Worm (Caenorhabditis elegans) whole organism, mixed stage, embryonic: ENCODE measurements around the gene unc-53.

Experiments
- M03D4.4 ChIP-seq: sonication (generic microtip); optimal IDR thresholded peaks from 2 replicates; lab custom pipeline; 2017; ENCODE audit warnings: mild to moderate bottlenecking, missing genetic modification characterization, missing compliant biosample characterization
- bed-3 ChIP-seq: fragments of 200-800 bp; sonication (Bioruptor generic); optimal IDR thresholded peaks from 3 replicates; lab custom pipeline; 2018; ENCODE audit warnings: mild to moderate bottlenecking, missing genetic modification characterization, moderate library complexity, missing compliant biosample characterization
- blmp-1 ChIP-seq: fragments of 150-350 bp; optimal IDR thresholded peaks from 2 replicates; lab custom pipeline; 2014; ENCODE audit warnings: missing biosample characterization, missing genetic modification characterization
- ceh-39 ChIP-seq: fragments of 150-350 bp; optimal IDR thresholded peaks from 2 replicates; lab custom pipeline; 2014; ENCODE audit warnings: missing biosample characterization, missing genetic modification characterization
- ceh-43 ChIP-seq: fragments of 200-800 bp; sonication (Bioruptor generic); optimal IDR thresholded peaks from 2 replicates; lab custom pipeline; 2018; ENCODE audit warnings: mild to moderate bottlenecking, missing genetic modification characterization, moderate library complexity, missing compliant biosample characterization
- ceh-83 ChIP-seq: fragments of 200-800 bp; sonication (Bioruptor generic); optimal IDR thresholded peaks from 2 replicates; lab custom pipeline; 2018; ENCODE audit warnings: mild to moderate bottlenecking, missing genetic modification characterization, missing compliant biosample characterization
- ces-1 ChIP-seq: fragments of 150-350 bp; optimal IDR thresholded peaks from 2 replicates; lab custom pipeline; 2014; ENCODE audit warnings: missing biosample characterization, missing genetic modification reagents, missing genetic modification characterization
- cnd-1 ChIP-seq: fragments of 200-800 bp; sonication (Bioruptor generic); optimal IDR thresholded peaks from 2 replicates; lab custom pipeline; 2018; ENCODE audit warnings: mild to moderate bottlenecking, missing genetic modification characterization, missing compliant biosample characterization
- drap-1 ChIP-seq: fragments of 200-800 bp; sonication (Bioruptor generic); optimal IDR thresholded peaks from 3 replicates; lab custom pipeline; 2018; ENCODE audit warnings: mild to moderate bottlenecking, missing genetic modification characterization, missing compliant biosample characterization
- elt-1 ChIP-seq: sonication (generic microtip); optimal IDR thresholded peaks from 2 replicates; lab custom pipeline; 2017; ENCODE audit warnings: missing genetic modification characterization, mild to moderate bottlenecking, missing compliant biosample characterization, antibody characterized with exemption, moderate library complexity, borderline replicate concordance; ENCODE audit not compliant: insufficient read depth
- elt-3 ChIP-seq: fragments of 150-350 bp; optimal IDR thresholded peaks from 2 replicates; lab custom pipeline; 2014; ENCODE audit warnings: missing biosample characterization, missing genetic modification characterization
- flh-1 ChIP-seq: fragments of 200-800 bp; sonication (Bioruptor generic); optimal IDR thresholded peaks from 2 replicates; lab custom pipeline; 2018; ENCODE audit warnings: mild to moderate bottlenecking, missing genetic modification characterization, moderate library complexity, missing compliant biosample characterization
- ham-2 ChIP-seq: fragments of 200-800 bp; sonication (Bioruptor generic); optimal IDR thresholded peaks from 2 replicates; lab custom pipeline; 2018; ENCODE audit warnings: mild to moderate bottlenecking, missing genetic modification characterization, missing compliant biosample characterization
- hlh-1 ChIP-seq: fragments of 150-350 bp; optimal IDR thresholded peaks from 2 replicates; lab custom pipeline; 2014; ENCODE audit warnings: missing biosample characterization, missing genetic modification reagents, missing genetic modification characterization
- lin-13 ChIP-seq: fragments of 150-350 bp; optimal IDR thresholded peaks from 2 replicates; lab custom pipeline; 2014; ENCODE audit warnings: missing biosample characterization, missing genetic modification characterization
- lin-32 ChIP-seq: fragments of 200-800 bp; sonication (Bioruptor generic); optimal IDR thresholded peaks from 2 replicates; lab custom pipeline; 2018; ENCODE audit warnings: mild to moderate bottlenecking, missing genetic modification characterization, missing compliant biosample characterization
- lsy-2 ChIP-seq: fragments of 150-350 bp; optimal IDR thresholded peaks from 2 replicates; lab custom pipeline; 2014; ENCODE audit warnings: missing biosample characterization, missing genetic modification characterization
- mab-5 ChIP-seq: fragments of 150-350 bp; optimal IDR thresholded peaks from 2 replicates; lab custom pipeline; 2014; ENCODE audit warnings: missing biosample characterization, missing genetic modification characterization
- mep-1 ChIP-seq: fragments of 150-350 bp; optimal IDR thresholded peaks from 2 replicates; lab custom pipeline; 2017; ENCODE audit warnings: missing biosample characterization, missing genetic modification reagents, missing genetic modification characterization, inconsistent platforms
- mls-2 ChIP-seq: sonication (generic microtip); optimal IDR thresholded peaks from 2 replicates; lab custom pipeline; 2016; ENCODE audit warnings: mild to moderate bottlenecking, missing genetic modification characterization, moderate library complexity, missing compliant biosample characterization
- nhr-12 ChIP-seq: fragments of 150-350 bp; optimal IDR thresholded peaks from 2 replicates; lab custom pipeline; 2014; ENCODE audit warnings: missing biosample characterization, missing genetic modification characterization
- nhr-2 ChIP-seq: fragments of 150-350 bp; optimal IDR thresholded peaks from 2 replicates; lab custom pipeline; 2014; ENCODE audit warnings: missing biosample characterization, missing genetic modification characterization
- nhr-237 ChIP-seq: fragments of 150-350 bp; optimal IDR thresholded peaks from 2 replicates; lab custom pipeline; 2014; ENCODE audit warnings: missing biosample characterization, missing genetic modification characterization
- nhr-28 ChIP-seq: fragments of 150-350 bp; optimal IDR thresholded peaks from 2 replicates; lab custom pipeline; 2014; ENCODE audit warnings: missing biosample characterization, missing genetic modification characterization
- nhr-76 ChIP-seq: sonication (generic microtip); optimal IDR thresholded peaks from 2 replicates; lab custom pipeline; 2017; ENCODE audit warnings: missing biosample characterization, missing genetic modification characterization
- pha-4 ChIP-seq: fragments of 150-350 bp; optimal IDR thresholded peaks from 2 replicates; lab custom pipeline; 2018; ENCODE audit warnings: missing biosample characterization, missing genetic modification reagents, missing genetic modification characterization
- sem-2 ChIP-seq: fragments of 200-800 bp; sonication (Bioruptor generic); optimal IDR thresholded peaks from 2 replicates; lab custom pipeline; 2018; ENCODE audit warnings: mild to moderate bottlenecking, missing genetic modification characterization, missing compliant biosample characterization
- snpc-4 ChIP-seq: fragments of 150-350 bp; optimal IDR thresholded peaks from 2 replicates; lab custom pipeline; 2014; ENCODE audit warnings: missing biosample characterization, missing genetic modification characterization
- sptf-1 ChIP-seq: sonication (generic microtip); optimal IDR thresholded peaks from 2 replicates; lab custom pipeline; 2017; ENCODE audit warnings: mild to moderate bottlenecking, missing genetic modification characterization, moderate library complexity, missing compliant biosample characterization
- tbx-8 ChIP-seq: fragments of 200-800 bp; sonication (Bioruptor generic); optimal IDR thresholded peaks from 2 replicates; lab custom pipeline; 2018; ENCODE audit warnings: mild to moderate bottlenecking, missing genetic modification characterization, moderate library complexity, missing compliant biosample characterization
- unc-120 ChIP-seq: sonication (generic microtip); optimal IDR thresholded peaks from 2 replicates; lab custom pipeline; 2017; ENCODE audit warnings: missing genetic modification characterization, missing compliant biosample characterization; ENCODE audit not compliant: poor library complexity, severe bottlenecking
- unc-39 ChIP-seq: fragments of 150-350 bp; optimal IDR thresholded peaks from 2 replicates; lab custom pipeline; 2014; ENCODE audit warnings: missing biosample characterization, missing genetic modification characterization
- unc-62 ChIP-seq: fragments of 150-350 bp; optimal IDR thresholded peaks from 2 replicates; lab custom pipeline; 2014; ENCODE audit warnings: missing biosample characterization, missing genetic modification reagents, missing genetic modification characterization
- zip-8 ChIP-seq: fragments of 150-350 bp; optimal IDR thresholded peaks from 2 replicates; lab custom pipeline; 2014; ENCODE audit warnings: missing biosample characterization, missing genetic modification characterization
- ztf-11 ChIP-seq: fragments of 150-350 bp; optimal IDR thresholded peaks from 2 replicates; lab custom pipeline; 2014; ENCODE audit warnings: missing biosample characterization, missing genetic modification characterization

unc-53 gene

ce11 chrII:11043546-11044192, 45.6 kb downstream of the unc-53 start:
- TF ChIP-seq nhr-28 (tag; lab: Kevin White, UChicago) (no peak), elt-1 (tag; lab: Kevin White, UChicago) (peak; percentile 97), zip-8 (tag; lab: Kevin White, UChicago) (peak; percentile 88), lsy-2 (tag; lab: Kevin White, UChicago) (no peak)

ce11 chrII:11042878-11043331, 46.4 kb downstream of the unc-53 start:
- TF ChIP-seq tbx-8 (GFP tag; lab: Kevin White, UChicago): no peak
- TF ChIP-seq unc-62: no peak
- peak; percentile 84 for TF ChIP-seq ceh-39 (tag; lab: Kevin White, UChicago)
- peak; percentile 42 for TF ChIP-seq ztf-11
- peak; percentile 56 for TF ChIP-seq M03D4.4 (tag; lab: Kevin White, UChicago)
- peak; percentile 28 for TF ChIP-seq mep-1 (tag; lab: Kevin White, UChicago)
- TF ChIP-seq hlh-1 (tag; lab: Kevin White, UChicago): peak; percentile 68
- TF ChIP-seq elt-3: no peak
- peak; percentile 45 for TF ChIP-seq lin-13 (tag; lab: Kevin White, UChicago)
- peak; percentile 9 for TF ChIP-seq ceh-83 (GFP tag; lab: Kevin White, UChicago)
- peak; percentile 3 for TF ChIP-seq nhr-237 (tag; lab: Kevin White, UChicago)
- TF ChIP-seq drap-1: peak; percentile 67
- TF ChIP-seq cnd-1 (tag; lab: Kevin White, UChicago): peak; percentile 51
- no peak for TF ChIP-seq nhr-28 (tag; lab: Kevin White, UChicago)
- TF ChIP-seq nhr-2 (tag; lab: Kevin White, UChicago): peak; percentile 37
- no peak for TF ChIP-seq ceh-43
- TF ChIP-seq zip-8 (tag; lab: Kevin White, UChicago): no peak
- peak; percentile 41 for TF ChIP-seq lin-32
- TF ChIP-seq mls-2 (tag; lab: Kevin White, UChicago): peak; percentile 71
- TF ChIP-seq ces-1: peak; percentile 80
- no peak for TF ChIP-seq flh-1 (GFP tag; lab: Kevin White, UChicago)
- TF ChIP-seq elt-1 (tag; lab: Kevin White, UChicago): no peak
- peak; percentile 81 for TF ChIP-seq ham-2 (GFP tag; lab: Kevin White, UChicago)
- TF ChIP-seq pha-4 (tag; lab: Kevin White, UChicago): peak; percentile 30
- TF ChIP-seq unc-120 (tag; lab: Kevin White, UChicago): peak; percentile 81
- peak; percentile 25 for TF ChIP-seq lsy-2 (tag; lab: Kevin White, UChicago)
- no peak for TF ChIP-seq sem-2
- TF ChIP-seq nhr-76 (tag; lab: Kevin White, UChicago): no peak
- peak; percentile 70 for TF ChIP-seq sptf-1 (tag; lab: Kevin White, UChicago)
- no peak for TF ChIP-seq mab-5 (tag; lab: Kevin White, UChicago)
- no peak for TF ChIP-seq unc-39 (tag; lab: Kevin White, UChicago)
- TF ChIP-seq snpc-4 (tag; lab: Kevin White, UChicago): no peak
- TF ChIP-seq bed-3 (GFP tag; lab: Kevin White, UChicago): no peak
- TF ChIP-seq blmp-1: no peak
- TF ChIP-seq nhr-12 (tag; lab: Kevin White, UChicago): no peak

ce11 chrII:11041846-11042262, 47.4 kb downstream of the unc-53 start:
- TF ChIP-seq unc-120 (tag; lab: Kevin White, UChicago) (peak; percentile 60), pha-4 (tag; lab: Kevin White, UChicago) (no peak), M03D4.4 (tag; lab: Kevin White, UChicago) (peak; percentile 42), nhr-76 (tag; lab: Kevin White, UChicago) (no peak), hlh-1 (tag; lab: Kevin White, UChicago) (peak; percentile 90), unc-62 (peak; percentile 58)
